Worm (Caenorhabditis elegans) whole organism, L4/young adult: ENCODE results near the gene str-198.

Experiments
- W03F9.2 ChIP-seq: fragments of 150-350 bp; optimal IDR thresholded peaks from 2 replicates; lab custom pipeline; 2014; ENCODE audit warnings: missing biosample characterization, missing genetic modification characterization
- dao-5 ChIP-seq: sonication (generic microtip); optimal IDR thresholded peaks from 2 replicates; lab custom pipeline; 2016; ENCODE audit warnings: missing genotype, missing genetic modification characterization, moderate library complexity, missing compliant biosample characterization
- him-1 ChIP-seq: sonication (generic microtip); optimal IDR thresholded peaks from 2 replicates; lab custom pipeline; 2016; ENCODE audit warnings: missing genotype, missing genetic modification reagents, missing genetic modification characterization, missing compliant biosample characterization

The str-198 gene

ce11 chrV:16090685-16091084 lies 43.1 kb downstream of the str-198 start, which contains the start of gene F22B8.3:
Gene F22B8.3 (plus strand): TSS chrV:16090985.
- TF ChIP-seq him-1 (tag; lab: Kevin White, UChicago): no peak
- no peak for TF ChIP-seq W03F9.2 (tag; lab: Kevin White, UChicago)
- no peak for TF ChIP-seq dao-5 (tag; lab: Kevin White, UChicago)

- TF ChIP-seq W03F9.2 (tag; lab: Kevin White, UChicago): no peak
- TF ChIP-seq dao-5 (tag; lab: Kevin White, UChicago): no peak
- no peak for TF ChIP-seq him-1 (tag; lab: Kevin White, UChicago)
Measured at ce11 chrV:16094284-16094683, 46.7 kb downstream of the str-198 start, which contains the start of gene F22B8.7. Gene F22B8.7 (plus strand): TSS chrV:16094584.

- TF ChIP-seq W03F9.2 (tag; lab: Kevin White, UChicago) (no peak), dao-5 (tag; lab: Kevin White, UChicago) (no peak), him-1 (tag; lab: Kevin White, UChicago) (no peak)
Measured at ce11 chrV:16094862-16095261, 47.3 kb downstream of the str-198 start.
